Worm (Caenorhabditis elegans): ENCODE data around the gene sphr-1.

Gene sphr-1

DNA sequence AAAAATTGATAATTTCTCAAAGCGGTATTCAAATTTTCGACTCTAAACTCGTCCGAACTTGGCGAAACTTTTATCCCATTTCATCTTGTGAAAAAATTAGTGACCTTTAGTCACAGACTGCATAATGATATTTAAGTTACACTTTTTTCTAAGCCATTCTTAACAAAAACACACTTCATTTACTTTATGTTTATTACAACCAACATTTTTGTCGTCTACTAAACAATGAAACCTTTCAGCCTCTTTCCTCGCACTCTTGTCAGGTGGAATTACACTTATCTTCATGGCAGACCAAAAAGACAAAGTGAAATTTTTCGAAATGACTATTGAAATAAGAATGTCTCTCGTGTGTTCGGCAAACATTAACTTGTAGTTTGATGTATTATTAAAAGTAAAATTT, 27.5 kb upstream of the sphr-1 start:
- TF ChIP-seq K02D7.2 (tag; optimal IDR thresholded peaks at IDR 0.05): no peak
- TF ChIP-seq tbx-7 (tag; optimal IDR thresholded peaks at IDR 0.05): no peak
- no peak for TF ChIP-seq ztf-16 (tag; optimal IDR thresholded peaks at IDR 0.05)
- TF ChIP-seq hlh-13 (GFP tag; optimal IDR thresholded peaks at IDR 0.05): no peak
- TF ChIP-seq ceh-22 (tag; optimal IDR thresholded peaks at IDR 0.05): no peak
- TF ChIP-seq ceh-2 (tag; optimal IDR thresholded peaks at IDR 0.05): no peak
- TF ChIP-seq ceh-34 (tag; optimal IDR thresholded peaks at IDR 0.05): no peak
- TF ChIP-seq sox-2 (GFP tag; IDR thresholded peaks at IDR 0.05): no peak
- TF ChIP-seq lin-11 (tag; optimal IDR thresholded peaks at IDR 0.05): no peak

DNA sequence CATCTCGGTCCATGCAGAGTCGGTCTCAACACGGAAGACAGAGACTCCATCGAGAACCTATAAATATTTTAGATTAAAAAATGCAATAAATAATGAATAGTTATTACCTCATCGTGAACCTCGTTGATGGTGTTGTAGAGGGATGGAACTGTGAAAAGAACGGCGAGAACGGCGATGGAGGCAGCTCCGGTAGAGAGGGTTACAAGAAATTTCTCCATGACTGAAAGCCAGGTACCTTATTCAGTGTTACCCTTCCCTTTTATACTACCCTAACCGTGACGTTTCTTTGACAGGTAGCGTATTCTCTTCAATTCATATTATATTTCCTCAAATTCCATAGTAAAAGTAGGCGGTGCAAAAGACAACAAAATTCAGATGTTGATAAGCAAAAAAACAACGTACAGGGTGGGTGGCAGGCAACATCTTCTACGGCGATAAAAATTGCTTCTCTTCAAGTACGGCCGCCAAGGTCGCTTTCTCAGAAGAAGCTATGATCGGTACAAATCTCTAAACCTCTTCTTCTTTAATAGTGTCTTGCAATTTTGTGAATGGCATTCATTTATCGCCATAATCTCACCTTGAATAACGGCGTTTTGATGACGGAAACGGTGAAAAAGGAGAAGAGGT, 26.2 kb upstream of the sphr-1 start, which contains the start of gene col-10:
col-10 (minus strand) TSS at position 235 of the 627 bp plus-strand sequence.
- TF ChIP-seq odd-2 (tag; optimal IDR thresholded peaks at IDR 0.05): no peak
- TF ChIP-seq nhr-232 (tag; optimal IDR thresholded peaks at IDR 0.05): no peak
- TF ChIP-seq hlh-13 (GFP tag; optimal IDR thresholded peaks at IDR 0.05): no peak
- no peak for TF ChIP-seq elt-2 (tag; optimal IDR thresholded peaks at IDR 0.05)
- no peak for TF ChIP-seq rnt-1 (tag; optimal IDR thresholded peaks at IDR 0.05)
- no peak for TF ChIP-seq unc-55 (GFP tag; optimal IDR thresholded peaks at IDR 0.05)
- no peak for TF ChIP-seq elt-4 (tag; optimal IDR thresholded peaks at IDR 0.05)
- no peak for TF ChIP-seq fax-1 (tag; optimal IDR thresholded peaks at IDR 0.05)
- no peak for TF ChIP-seq unc-86 (tag; optimal IDR thresholded peaks at IDR 0.05)
- no peak for TF ChIP-seq tbx-2 (tag; optimal IDR thresholded peaks at IDR 0.05)
- TF ChIP-seq ceh-24 (tag; optimal IDR thresholded peaks at IDR 0.05): no peak
- no peak for TF ChIP-seq mec-3 (tag; optimal IDR thresholded peaks at IDR 0.05; ENCODE audit: borderline replicate concordance)

DNA sequence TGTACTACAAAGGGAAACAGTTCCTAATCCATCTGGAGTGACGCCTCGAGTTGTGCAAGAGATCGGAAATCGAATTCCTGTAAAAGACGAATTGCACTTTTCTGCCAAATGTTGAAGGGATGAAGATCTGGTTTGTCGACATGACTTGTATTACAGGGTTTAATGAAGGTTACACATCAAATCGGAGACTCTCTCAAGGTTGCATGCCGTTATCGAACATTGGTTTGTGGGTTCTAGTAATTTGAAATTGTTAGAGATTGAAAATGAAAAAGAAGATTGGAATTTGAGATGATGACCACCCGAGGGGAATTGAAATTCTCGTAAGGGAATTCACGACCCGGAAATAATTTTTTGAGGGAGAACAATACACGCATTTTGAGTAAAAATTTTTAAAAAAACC, 25.1 kb upstream of the sphr-1 start:
- no peak for TF ChIP-seq zip-5 (tag; optimal IDR thresholded peaks at IDR 0.05)
- no peak for TF ChIP-seq ceh-9 (tag; optimal IDR thresholded peaks at IDR 0.05)
- no peak for TF ChIP-seq unc-55 (GFP tag; optimal IDR thresholded peaks at IDR 0.05)
- TF ChIP-seq nfya-1 (tag; optimal IDR thresholded peaks at IDR 0.05): no peak
- TF ChIP-seq ceh-6 (GFP tag; optimal IDR thresholded peaks at IDR 0.05): no peak
- TF ChIP-seq ceh-18 (tag; optimal IDR thresholded peaks at IDR 0.05): no peak
- TF ChIP-seq tbx-7 (tag; optimal IDR thresholded peaks at IDR 0.05): no peak
- TF ChIP-seq ahr-1 (tag; optimal IDR thresholded peaks at IDR 0.05): no peak
- no peak for TF ChIP-seq ceh-30 (tag; optimal IDR thresholded peaks at IDR 0.05)
- no peak for TF ChIP-seq tbx-2 (tag; optimal IDR thresholded peaks at IDR 0.05)
- TF ChIP-seq ttx-3 (tag; optimal IDR thresholded peaks at IDR 0.05): no peak
- TF ChIP-seq ceh-2 (tag; optimal IDR thresholded peaks at IDR 0.05): no peak
- no peak for TF ChIP-seq rnt-1 (tag; optimal IDR thresholded peaks at IDR 0.05)
- no peak for TF ChIP-seq sox-2 (GFP tag; IDR thresholded peaks at IDR 0.05)
- no peak for TF ChIP-seq eyg-1 (tag; optimal IDR thresholded peaks at IDR 0.05)
- no peak for TF ChIP-seq pqm-1 (tag; optimal IDR thresholded peaks at IDR 0.05)
- TF ChIP-seq fax-1 (tag; optimal IDR thresholded peaks at IDR 0.05): no peak
- no peak for TF ChIP-seq elt-2 (tag; optimal IDR thresholded peaks at IDR 0.05)
- no peak for TF ChIP-seq ceh-24 (tag; optimal IDR thresholded peaks at IDR 0.05)
- TF ChIP-seq fkh-6 (tag; optimal IDR thresholded peaks at IDR 0.05): no peak

DNA sequence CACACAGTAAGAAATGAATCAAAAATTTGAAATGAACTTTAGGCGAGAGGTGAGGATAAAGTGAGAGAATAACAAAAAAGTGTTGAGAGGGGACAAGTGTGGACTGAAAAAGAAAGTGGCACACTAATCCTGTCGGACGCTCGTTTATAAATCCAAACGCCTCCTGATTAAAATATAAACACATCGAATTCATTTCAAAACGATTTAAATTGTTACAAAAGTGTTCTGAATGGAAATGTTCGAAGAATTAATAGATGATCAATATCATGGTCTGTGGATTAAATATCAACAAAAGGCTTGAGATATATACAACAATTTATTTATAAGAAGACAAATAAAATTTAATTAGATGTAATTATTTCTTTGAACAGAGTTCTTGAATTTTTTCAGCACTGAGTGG, 23.3 kb upstream of the sphr-1 start, which contains the start of gene B0222.11:
B0222.11 (minus strand) TSS at position 101 of the 400 bp plus-strand sequence.
- TF ChIP-seq pros-1 (tag; optimal IDR thresholded peaks at IDR 0.05): no peak
- no peak for TF ChIP-seq ceh-48 (tag; optimal IDR thresholded peaks at IDR 0.05)
- no peak for TF ChIP-seq nhr-232 (tag; optimal IDR thresholded peaks at IDR 0.05)
- no peak for TF ChIP-seq sox-4 (tag; optimal IDR thresholded peaks at IDR 0.05)
- TF ChIP-seq C08G9.2 (tag; optimal IDR thresholded peaks at IDR 0.05): no peak
- TF ChIP-seq dmd-4 (tag; optimal IDR thresholded peaks at IDR 0.05; ENCODE audit: borderline replicate concordance): no peak
- no peak for TF ChIP-seq dve-1 (tag; optimal IDR thresholded peaks at IDR 0.05)
- TF ChIP-seq ceh-18 (tag; optimal IDR thresholded peaks at IDR 0.05): no peak
- no peak for TF ChIP-seq Y22D7AL.16 (tag; optimal IDR thresholded peaks at IDR 0.05)
- TF ChIP-seq sdc-2 (tag; optimal IDR thresholded peaks at IDR 0.05): no peak
- no peak for TF ChIP-seq elt-4 (tag; optimal IDR thresholded peaks at IDR 0.05)
- TF ChIP-seq pat-9 (tag; optimal IDR thresholded peaks at IDR 0.05): no peak
- no peak for TF ChIP-seq che-1 (tag; optimal IDR thresholded peaks at IDR 0.05)
